Worm (Caenorhabditis elegans): Measurements from ENCODE around the gene F40G12.2.

F40G12.2 gene

DNA sequence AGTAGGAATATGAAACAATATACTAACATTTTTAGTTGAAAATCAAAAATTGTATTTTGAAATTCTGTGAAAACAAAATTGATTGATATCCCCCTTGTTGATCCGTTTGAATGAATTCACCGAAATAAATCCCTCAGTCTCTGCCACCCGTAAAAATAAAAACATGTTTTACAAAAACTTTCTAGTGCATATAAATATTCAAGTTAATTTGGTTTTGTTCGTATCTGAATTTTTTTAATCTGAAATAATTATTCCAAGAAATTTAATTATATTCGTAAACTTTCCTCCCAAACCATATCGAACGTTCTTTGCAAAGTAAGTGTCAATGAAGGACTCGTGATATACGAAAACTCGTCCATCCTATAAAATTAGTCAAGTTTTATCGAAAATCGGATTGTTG lies 12.3 kb upstream of the F40G12.2 start, which contains the start of gene F40G12.6:
TSS of gene F40G12.6 (minus strand) at position 101 of the 400 bp plus-strand sequence.
- no peak for TF ChIP-seq pes-1 (GFP tag; IDR thresholded peaks at IDR 0.05)
- TF ChIP-seq aly-1 (tag; optimal IDR thresholded peaks at IDR 0.05): no peak
- TF ChIP-seq hnd-1 (tag; optimal IDR thresholded peaks at IDR 0.05): no peak
- TF ChIP-seq F13C5.2 (tag; optimal IDR thresholded peaks at IDR 0.05): no peak
- no peak for TF ChIP-seq ceh-36 (tag; optimal IDR thresholded peaks at IDR 0.05)
- TF ChIP-seq ceh-13 (GFP tag; optimal IDR thresholded peaks at IDR 0.05): no peak
- TF ChIP-seq scrt-1 (GFP tag; IDR thresholded peaks at IDR 0.05): no peak
- TF ChIP-seq sea-1 (GFP tag; conservative IDR thresholded peaks at IDR 0.05): no peak
- no peak for TF ChIP-seq tra-4 (tag; optimal IDR thresholded peaks at IDR 0.05)
- no peak for TF ChIP-seq ets-7 (tag; optimal IDR thresholded peaks at IDR 0.05)
- TF ChIP-seq hmbx-1 (tag; optimal IDR thresholded peaks at IDR 0.05): no peak
- no peak for TF ChIP-seq tbx-11 (GFP tag; IDR thresholded peaks at IDR 0.05)
- no peak for TF ChIP-seq tbx-37 (GFP tag; conservative IDR thresholded peaks at IDR 0.05)
- TF ChIP-seq hmg-4 (GFP tag; optimal IDR thresholded peaks at IDR 0.05): no peak
- no peak for TF ChIP-seq flt-1 (GFP tag; IDR thresholded peaks at IDR 0.05)
- TF ChIP-seq B0310.2 (tag; optimal IDR thresholded peaks at IDR 0.05): no peak
- no peak for TF ChIP-seq ama-1 (optimal IDR thresholded peaks at IDR 0.05)

DNA sequence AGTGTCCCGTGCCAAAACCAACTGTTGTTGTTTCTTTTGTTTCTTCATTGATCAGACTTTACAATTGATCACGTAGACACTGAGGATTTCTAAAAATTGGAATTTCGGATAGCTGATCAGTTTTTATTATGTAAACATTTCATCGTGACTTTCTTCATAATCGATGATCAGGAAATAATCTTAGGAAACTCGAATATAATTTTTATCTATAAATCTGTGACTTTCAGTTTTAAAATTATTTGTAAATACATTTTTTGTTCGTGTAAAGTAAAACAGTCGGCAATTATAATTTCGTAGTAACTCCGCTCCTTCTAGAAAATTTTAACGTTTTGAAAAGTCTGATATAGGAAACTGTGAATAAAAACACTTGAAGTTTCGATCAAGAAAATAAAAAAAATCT lies 10.0 kb upstream of the F40G12.2 start, which contains the start of gene F40G12.5:
TSS of gene F40G12.5 (minus strand) at position 101 of the 400 bp plus-strand sequence.
- no peak for TF ChIP-seq tbx-11 (GFP tag; IDR thresholded peaks at IDR 0.05)
- TF ChIP-seq F13C5.2 (tag; optimal IDR thresholded peaks at IDR 0.05): no peak
- no peak for TF ChIP-seq scrt-1 (GFP tag; IDR thresholded peaks at IDR 0.05)
- no peak for TF ChIP-seq ceh-36 (tag; optimal IDR thresholded peaks at IDR 0.05)
- no peak for TF ChIP-seq hmbx-1 (tag; optimal IDR thresholded peaks at IDR 0.05)
- TF ChIP-seq ceh-13 (GFP tag; optimal IDR thresholded peaks at IDR 0.05): no peak

DNA sequence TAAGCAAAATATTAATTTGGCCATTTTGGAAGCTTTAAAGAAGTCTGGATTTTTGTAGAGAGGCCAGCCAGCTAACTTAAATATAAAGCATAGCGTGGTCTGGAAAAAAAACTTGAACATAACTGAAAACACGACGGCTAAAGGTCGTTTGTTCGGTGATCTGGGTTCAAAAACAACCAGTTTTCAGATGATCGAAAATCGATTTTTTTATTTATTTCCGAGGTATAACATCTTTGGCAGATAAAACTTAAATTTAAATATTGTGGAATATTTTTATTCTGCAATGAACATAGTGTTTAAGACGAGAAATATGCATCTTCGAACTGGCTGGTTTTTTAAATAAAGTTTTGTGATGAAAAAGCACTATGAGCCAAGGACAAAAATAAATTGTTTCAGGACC lies 7.9 kb upstream of the F40G12.2 start, which contains the start of gene F40G12.4:
TSS of gene F40G12.4 (minus strand) at position 101 of the 400 bp plus-strand sequence.
- TF ChIP-seq tbx-11 (GFP tag; IDR thresholded peaks at IDR 0.05): no peak
- no peak for TF ChIP-seq scrt-1 (GFP tag; IDR thresholded peaks at IDR 0.05)
- no peak for TF ChIP-seq ama-1 (optimal IDR thresholded peaks at IDR 0.05)
- no peak for TF ChIP-seq hmg-4 (GFP tag; optimal IDR thresholded peaks at IDR 0.05)
- no peak for TF ChIP-seq tra-4 (tag; optimal IDR thresholded peaks at IDR 0.05)
- TF ChIP-seq ets-7 (tag; optimal IDR thresholded peaks at IDR 0.05): no peak
- TF ChIP-seq aly-1 (tag; optimal IDR thresholded peaks at IDR 0.05): no peak
- TF ChIP-seq hmbx-1 (tag; optimal IDR thresholded peaks at IDR 0.05): no peak
- TF ChIP-seq F13C5.2 (tag; optimal IDR thresholded peaks at IDR 0.05): no peak
- no peak for TF ChIP-seq tbx-37 (GFP tag; conservative IDR thresholded peaks at IDR 0.05)
- no peak for TF ChIP-seq ceh-36 (tag; optimal IDR thresholded peaks at IDR 0.05)

DNA sequence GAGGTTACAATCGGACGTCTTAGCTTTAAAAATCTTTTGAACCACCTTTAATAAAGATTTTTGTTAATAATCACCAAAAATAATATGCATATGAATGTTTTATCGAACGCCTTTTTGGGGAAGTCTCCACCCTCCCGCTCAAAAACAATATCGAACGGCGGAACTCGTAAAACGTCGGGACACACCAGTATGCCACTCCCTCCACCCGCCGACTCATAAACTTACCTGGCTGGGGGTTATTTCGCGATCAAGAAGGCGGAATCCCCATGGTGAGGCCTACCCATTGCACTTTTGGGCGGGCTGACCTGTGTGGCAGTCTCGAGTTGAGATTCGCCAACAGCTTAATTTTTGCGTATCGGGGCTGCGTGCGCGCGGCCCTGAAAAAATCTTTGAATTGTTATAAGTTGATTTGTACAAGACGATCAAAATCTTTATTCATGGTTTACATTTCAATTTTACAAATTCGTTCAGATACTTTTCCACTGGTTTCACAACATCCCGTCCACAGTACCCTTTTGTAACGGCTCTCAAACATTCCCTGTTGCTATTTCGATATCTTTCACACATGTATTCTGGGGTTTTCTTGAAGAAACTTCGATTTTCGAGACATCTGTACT lies 6.7 kb upstream of the F40G12.2 start:
- no peak for TF ChIP-seq ets-7 (tag; optimal IDR thresholded peaks at IDR 0.05)

DNA sequence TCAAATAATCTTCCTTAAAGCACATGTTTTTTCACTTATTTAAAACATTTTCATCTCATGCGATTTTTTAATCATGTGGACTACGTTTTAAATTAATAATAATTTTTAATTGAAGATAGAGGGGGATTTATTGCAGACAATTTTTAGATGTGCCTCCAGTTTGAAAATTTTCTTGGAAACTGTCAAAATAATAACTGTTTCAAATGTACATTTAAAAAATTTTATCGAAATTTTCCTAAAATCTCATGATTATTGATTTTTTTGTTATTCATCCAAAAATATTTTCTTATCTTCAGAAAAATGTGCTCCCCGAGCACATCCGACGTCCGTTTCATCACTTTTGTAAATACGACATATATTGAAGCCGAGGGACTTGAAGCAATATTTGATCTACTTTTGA lies 3.9 kb downstream of the F40G12.2 start, which contains the start of gene sre-8:
TSS of gene sre-8 (plus strand) at position 301 of the 400 bp plus-strand sequence.
- TF ChIP-seq hmbx-1 (tag; optimal IDR thresholded peaks at IDR 0.05): no peak
- no peak for TF ChIP-seq F13C5.2 (tag; optimal IDR thresholded peaks at IDR 0.05)

DNA sequence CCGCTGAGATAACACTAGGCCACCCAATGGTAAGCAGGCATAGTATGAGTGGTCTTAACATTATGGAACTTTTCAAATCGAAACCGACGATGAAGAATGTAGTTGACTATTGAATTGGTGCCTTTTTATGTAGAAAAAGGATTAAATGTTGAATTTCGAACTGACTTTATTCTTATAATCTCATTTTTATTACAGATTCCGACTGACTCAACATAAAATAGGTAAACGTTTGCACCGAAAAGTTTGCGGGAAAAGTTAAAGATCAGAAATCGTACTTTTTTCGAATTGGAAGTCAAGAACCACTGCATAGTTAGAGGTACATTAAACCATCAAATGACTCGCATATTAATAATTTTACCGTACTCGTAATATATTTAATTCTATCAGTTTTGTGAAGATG lies 6.5 kb downstream of the F40G12.2 start, which contains the start of gene K02E11.7:
TSS of gene K02E11.7 (minus strand) at position 101 of the 400 bp plus-strand sequence.
- no peak for TF ChIP-seq tbx-11 (GFP tag; IDR thresholded peaks at IDR 0.05)
- no peak for TF ChIP-seq hmbx-1 (tag; optimal IDR thresholded peaks at IDR 0.05)
- TF ChIP-seq sea-1 (GFP tag; conservative IDR thresholded peaks at IDR 0.05): no peak
- TF ChIP-seq ceh-13 (GFP tag; optimal IDR thresholded peaks at IDR 0.05): no peak
- TF ChIP-seq tra-4 (tag; optimal IDR thresholded peaks at IDR 0.05): no peak
- no peak for TF ChIP-seq ets-7 (tag; optimal IDR thresholded peaks at IDR 0.05)
- no peak for TF ChIP-seq flt-1 (GFP tag; IDR thresholded peaks at IDR 0.05)
- no peak for TF ChIP-seq hmg-4 (GFP tag; optimal IDR thresholded peaks at IDR 0.05)
- TF ChIP-seq F13C5.2 (tag; optimal IDR thresholded peaks at IDR 0.05): no peak
- TF ChIP-seq aly-1 (tag; optimal IDR thresholded peaks at IDR 0.05): no peak
- TF ChIP-seq hnd-1 (tag; optimal IDR thresholded peaks at IDR 0.05): no peak
- TF ChIP-seq ama-1 (optimal IDR thresholded peaks at IDR 0.05): no peak
- TF ChIP-seq scrt-1 (GFP tag; IDR thresholded peaks at IDR 0.05): no peak

DNA sequence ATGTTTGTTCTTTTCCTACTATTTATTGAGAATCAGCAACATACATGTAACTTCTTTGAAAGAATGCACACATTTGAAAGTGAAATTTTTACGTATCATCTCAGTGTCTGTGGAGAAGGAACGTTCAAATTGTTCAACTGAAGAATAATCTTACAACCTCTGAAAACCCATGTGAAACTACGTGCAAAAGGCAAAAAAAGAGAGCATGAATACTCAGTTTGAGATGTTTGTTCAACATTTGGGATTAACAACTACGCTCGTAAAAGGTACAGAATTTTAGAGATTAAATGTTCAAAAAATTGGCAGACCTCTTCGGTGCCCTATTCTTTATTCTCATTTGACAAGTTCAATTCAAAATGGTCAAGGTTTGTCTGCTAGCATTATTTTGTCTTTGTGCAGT lies 8.7 kb downstream of the F40G12.2 start, which contains the start of gene K02E11.5:
TSS of gene K02E11.5 (plus strand) at position 301 of the 400 bp plus-strand sequence.
- TF ChIP-seq ceh-36 (tag; optimal IDR thresholded peaks at IDR 0.05): no peak
- no peak for TF ChIP-seq sea-1 (GFP tag; conservative IDR thresholded peaks at IDR 0.05)
- no peak for TF ChIP-seq flt-1 (GFP tag; IDR thresholded peaks at IDR 0.05)
- no peak for TF ChIP-seq tbx-37 (GFP tag; conservative IDR thresholded peaks at IDR 0.05)
- TF ChIP-seq aly-1 (tag; optimal IDR thresholded peaks at IDR 0.05): no peak
- TF ChIP-seq ama-1 (optimal IDR thresholded peaks at IDR 0.05): no peak
- no peak for TF ChIP-seq F13C5.2 (tag; optimal IDR thresholded peaks at IDR 0.05)
- no peak for TF ChIP-seq ceh-13 (GFP tag; optimal IDR thresholded peaks at IDR 0.05)
- no peak for TF ChIP-seq scrt-1 (GFP tag; IDR thresholded peaks at IDR 0.05)
- TF ChIP-seq tbx-11 (GFP tag; IDR thresholded peaks at IDR 0.05): no peak
- no peak for TF ChIP-seq hnd-1 (tag; optimal IDR thresholded peaks at IDR 0.05)
- TF ChIP-seq hmg-4 (GFP tag; optimal IDR thresholded peaks at IDR 0.05): no peak
- TF ChIP-seq B0310.2 (tag; optimal IDR thresholded peaks at IDR 0.05): no peak
- no peak for TF ChIP-seq ets-7 (tag; optimal IDR thresholded peaks at IDR 0.05)

DNA sequence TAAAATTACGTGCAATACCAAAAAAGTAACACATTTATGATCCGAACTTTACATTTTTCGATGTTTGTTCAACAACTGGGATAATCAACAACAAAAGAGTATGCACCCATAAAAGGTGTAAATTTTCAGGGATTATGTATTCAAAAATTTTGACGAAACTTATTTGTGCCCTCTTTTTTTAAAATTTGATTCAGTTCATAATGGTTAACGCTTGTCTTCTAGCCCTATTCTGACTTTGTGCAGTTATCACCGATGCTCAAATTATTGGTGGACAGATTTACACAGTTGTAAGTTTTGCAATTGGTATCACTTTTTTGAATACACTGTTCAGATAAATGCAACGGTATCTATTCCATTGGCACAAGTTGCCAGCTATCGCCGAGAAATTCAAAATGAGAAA lies 12.1 kb downstream of the F40G12.2 start, which contains the start of gene K02E11.6:
TSS of gene K02E11.6 (plus strand) at position 149 of the 400 bp plus-strand sequence.
- TF ChIP-seq tbx-11 (GFP tag; IDR thresholded peaks at IDR 0.05) (no peak), tra-4 (tag; optimal IDR thresholded peaks at IDR 0.05) (no peak), scrt-1 (GFP tag; IDR thresholded peaks at IDR 0.05) (no peak), hnd-1 (tag; optimal IDR thresholded peaks at IDR 0.05) (no peak), hmbx-1 (tag; optimal IDR thresholded peaks at IDR 0.05) (no peak)
